Worm (Caenorhabditis elegans) whole organism, young adult: Measurements from ENCODE around the gene Y61A9LA.4.

Experiments
- B0035.1 ChIP-seq: sonication (generic microtip); optimal IDR thresholded peaks from 2 replicates; lab custom pipeline; 2016; ENCODE audit warnings: missing genetic modification characterization, mild to moderate bottlenecking, missing compliant biosample characterization, missing genotype, missing genetic modification reagents
- B0336.3 ChIP-seq: fragments of 200-800 bp; sonication (Bioruptor generic); IDR thresholded peaks from 2 replicates; pipeline ENCODE4 v1.3.6; 2022; ENCODE audit warnings: missing genetic modification characterization, missing compliant biosample characterization
- F37B4.10 ChIP-seq: fragments of 200-800 bp; sonication (Bioruptor generic); IDR thresholded peaks from 2 replicates; pipeline ENCODE4 v1.3.6; 2022; ENCODE audit warnings: missing genetic modification characterization, missing compliant biosample characterization
- F57A8.1 ChIP-seq: fragments of 200-800 bp; sonication (Bioruptor generic); optimal IDR thresholded peaks from 2 replicates; lab custom pipeline; 2018; ENCODE audit warnings: mild to moderate bottlenecking, missing genetic modification characterization, moderate library complexity, missing compliant biosample characterization
- ceh-40 ChIP-seq: fragments of 200-800 bp; sonication (Bioruptor generic); IDR thresholded peaks from 2 replicates; pipeline ENCODE4 v1.3.6; 2022; ENCODE audit warnings: missing genetic modification characterization, missing compliant biosample characterization
- fkh-3 ChIP-seq: sonication (generic microtip); optimal IDR thresholded peaks from 2 replicates; lab custom pipeline; 2016; ENCODE audit warnings: mild to moderate bottlenecking, missing genetic modification characterization, missing compliant biosample characterization
- lin-35 ChIP-seq, 3 experiments: fragments of 150-350 bp in 2 of 3; sonication (generic microtip) in 1 of 3; optimal IDR thresholded peaks; 2 replicates each; lab custom pipeline; 2014 to 2018; ENCODE audit warnings: missing biosample characterization in 3 of 3, missing genetic modification characterization in 3 of 3, missing genetic modification reagents in 3 of 3
- mel-28 ChIP-seq: sonication (generic microtip); optimal IDR thresholded peaks from 2 replicates; lab custom pipeline; 2016; ENCODE audit warnings: borderline replicate concordance, mild to moderate bottlenecking, missing genetic modification characterization, missing compliant biosample characterization
- nhr-90 ChIP-seq: sonication (generic microtip); optimal IDR thresholded peaks from 2 replicates; lab custom pipeline; 2016; ENCODE audit warnings: missing genotype, mild to moderate bottlenecking, missing genetic modification characterization, missing compliant biosample characterization
- pha-4 ChIP-seq: fragments of 150-350 bp; sonication (generic microtip); optimal IDR thresholded peaks from 2 replicates; lab custom pipeline; 2014; ENCODE audit warnings: missing biosample characterization, missing genetic modification reagents, missing genetic modification characterization
- repo-1 ChIP-seq: sonication (generic microtip); optimal IDR thresholded peaks from 2 replicates; lab custom pipeline; 2017; ENCODE audit warnings: mild to moderate bottlenecking, missing genetic modification characterization, missing compliant biosample characterization
- snpc-1.1 ChIP-seq: sonication (generic microtip); optimal IDR thresholded peaks from 2 replicates; lab custom pipeline; 2017; ENCODE audit warnings: missing genetic modification characterization, mild to moderate bottlenecking, missing compliant biosample characterization, antibody characterized with exemption, moderate library complexity, missing genotype, missing genetic modification reagents; ENCODE audit not compliant: insufficient read depth
- unc-130 ChIP-seq: sonication (generic microtip); optimal IDR thresholded peaks from 2 replicates; lab custom pipeline; 2016; ENCODE audit warnings: missing genetic modification reagents, missing genetic modification characterization, missing compliant biosample characterization
- unc-62 ChIP-seq: fragments of 150-350 bp; optimal IDR thresholded peaks from 2 replicates; lab custom pipeline; 2014; ENCODE audit warnings: missing biosample characterization, missing genetic modification reagents, missing genetic modification characterization

ce11 chrV:4569999-4570627 lies 9.6 kb downstream of the Y61A9LA.4 start, which contains the start of gene sut-2:
- TF ChIP-seq F37B4.10 = no peak
- TF ChIP-seq F57A8.1 (GFP tag; lab: Kevin White, UChicago) = no peak
- no peak for TF ChIP-seq repo-1 (tag; lab: Kevin White, UChicago)
- TF ChIP-seq unc-62 = no peak
- no peak for TF ChIP-seq fkh-3 (tag; lab: Kevin White, UChicago)
- no peak for TF ChIP-seq mel-28 (tag; lab: Kevin White, UChicago)
- TF ChIP-seq snpc-1.1 (tag; lab: Kevin White, UChicago) = no peak
- no peak for TF ChIP-seq pha-4 (tag; lab: Kevin White, UChicago)
- TF ChIP-seq B0035.1 (tag; lab: Kevin White, UChicago) = no peak
- TF ChIP-seq ceh-40 = no peak
- no peak for TF ChIP-seq unc-130 (GFP tag; lab: Kevin White, UChicago)
- TF ChIP-seq B0336.3 (GFP tag; lab: Robert Waterston, UW) = no peak
- no peak for TF ChIP-seq nhr-90
- TF ChIP-seq lin-35 (GFP tag; optimal IDR thresholded peaks at IDR 0.05; lab: Kevin White, UChicago) = no peak
